Worm (Caenorhabditis elegans) whole organism, L4 larva: ENCODE results near the gene vrk-1.

ENCODE experiments used
- F10B5.3 ChIP-seq: sonication (generic microtip); optimal IDR thresholded peaks from 2 replicates; lab custom pipeline; 2016; ENCODE audit warnings: mild to moderate bottlenecking, missing genetic modification characterization, missing compliant biosample characterization
- F49E8.2 ChIP-seq: sonication (generic microtip); optimal IDR thresholded peaks from 2 replicates; lab custom pipeline; 2016; ENCODE audit warnings: missing compliant biosample characterization, mild to moderate bottlenecking, missing genetic modification characterization, borderline replicate concordance
- R02D3.7 ChIP-seq: fragments of 150-350 bp; sonication (generic microtip); optimal IDR thresholded peaks from 3 replicates; lab custom pipeline; 2014; ENCODE audit warnings: missing biosample characterization, missing genetic modification characterization
- Y105C5A.15 ChIP-seq: fragments of 200-800 bp; sonication (Bioruptor generic); IDR thresholded peaks from 2 replicates; pipeline ENCODE4 v1.3.6; 2022; ENCODE audit warnings: missing genetic modification characterization, missing compliant biosample characterization
- ZK546.5 ChIP-seq, 2 experiments: sonication (generic microtip); optimal IDR thresholded peaks; 2 replicates each; lab custom pipeline; 2017; ENCODE audit warnings: missing biosample characterization in 2 of 2, missing genetic modification characterization in 2 of 2
- aha-1 ChIP-seq: fragments of 150-350 bp; peaks from one replicate; lab custom pipeline; 2014; ENCODE audit warnings: missing biosample characterization, missing genetic modification characterization
- arid-1 ChIP-seq: fragments of 200-800 bp; sonication (Bioruptor generic); conservative IDR thresholded peaks from 2 replicates; pipeline ENCODE4 v1.3.6; 2022; ENCODE audit warnings: missing genetic modification reagents, missing genetic modification characterization, missing compliant biosample characterization
- ceh-44 ChIP-seq: fragments of 200-800 bp; sonication (Bioruptor generic); IDR thresholded peaks from 2 replicates; pipeline ENCODE4 v1.3.6; 2022; ENCODE audit warnings: missing genetic modification reagents, missing genetic modification characterization, missing compliant biosample characterization
- ceh-62 ChIP-seq: sonication (generic microtip); optimal IDR thresholded peaks from 2 replicates; lab custom pipeline; 2017; ENCODE audit warnings: missing biosample characterization, missing genetic modification characterization
- cey-2 ChIP-seq: sonication (generic microtip); optimal IDR thresholded peaks from 3 replicates; lab custom pipeline; 2017; ENCODE audit warnings: missing genetic modification characterization, mild to moderate bottlenecking, missing compliant biosample characterization, antibody characterized with exemption, borderline replicate concordance; ENCODE audit not compliant: insufficient read depth
- dmd-6 ChIP-seq: fragments of 200-800 bp; sonication (Bioruptor generic); IDR thresholded peaks from 2 replicates; pipeline ENCODE4 v1.3.6; 2022; ENCODE audit warnings: missing genetic modification reagents, missing genetic modification characterization, missing compliant biosample characterization
- dmd-9 ChIP-seq: fragments of 200-800 bp; sonication (Bioruptor generic); IDR thresholded peaks from 2 replicates; pipeline ENCODE4 v1.3.6; 2022; ENCODE audit warnings: missing genetic modification reagents, missing genetic modification characterization, missing compliant biosample characterization
- dpl-1 ChIP-seq: fragments of 150-350 bp; optimal IDR thresholded peaks from 2 replicates; lab custom pipeline; 2014; ENCODE audit warnings: missing biosample characterization, missing genetic modification reagents, missing genetic modification characterization
- dve-1 ChIP-seq: sonication (generic microtip); optimal IDR thresholded peaks from 2 replicates; lab custom pipeline; 2017; ENCODE audit warnings: antibody characterized with exemption, mild to moderate bottlenecking, missing genetic modification characterization, missing compliant biosample characterization; ENCODE audit not compliant: insufficient read depth
- fkh-10 ChIP-seq: fragments of 150-350 bp; optimal IDR thresholded peaks from 2 replicates; lab custom pipeline; 2014; ENCODE audit warnings: missing biosample characterization, missing genetic modification reagents, missing genetic modification characterization
- hlh-11 ChIP-seq: fragments of 200-800 bp; sonication (Bioruptor generic); optimal IDR thresholded peaks from 2 replicates; lab custom pipeline; 2018; ENCODE audit warnings: mild to moderate bottlenecking, missing genetic modification characterization, missing compliant biosample characterization
- hlh-30 ChIP-seq: sonication (generic microtip); optimal IDR thresholded peaks from 2 replicates; lab custom pipeline; 2017; ENCODE audit warnings: antibody characterized with exemption, mild to moderate bottlenecking, missing genetic modification characterization, missing compliant biosample characterization; ENCODE audit not compliant: insufficient read depth
- jun-1 ChIP-seq: fragments of 150-350 bp; optimal IDR thresholded peaks from 2 replicates; lab custom pipeline; 2014; ENCODE audit warnings: missing biosample characterization, missing genetic modification reagents, missing genetic modification characterization
- lsy-2 ChIP-seq, 2 experiments: fragments of 150-350 bp in 1 of 2; sonication (generic microtip) in 1 of 2; optimal IDR thresholded peaks; 2 replicates each; lab custom pipeline; 2014 to 2017; ENCODE audit warnings: missing biosample characterization in 2 of 2, missing genetic modification characterization in 2 of 2
- mep-1 ChIP-seq: fragments of 150-350 bp; sonication (generic microtip); optimal IDR thresholded peaks from 3 replicates; lab custom pipeline; 2014; ENCODE audit warnings: missing biosample characterization, missing genetic modification characterization
- mxl-2 ChIP-seq: fragments of 200-800 bp; sonication (Bioruptor generic); conservative IDR thresholded peaks from 2 replicates; pipeline ENCODE4 v1.3.6; 2022; ENCODE audit warnings: missing genetic modification reagents, missing genetic modification characterization, missing compliant biosample characterization
- mxl-3 ChIP-seq: fragments of 200-800 bp; sonication (Bioruptor generic); optimal IDR thresholded peaks from 2 replicates; lab custom pipeline; 2018; ENCODE audit warnings: mild to moderate bottlenecking, missing genetic modification characterization, missing compliant biosample characterization
- nhr-102 ChIP-seq: sonication (generic microtip); optimal IDR thresholded peaks from 2 replicates; lab custom pipeline; 2016; ENCODE audit warnings: mild to moderate bottlenecking, missing genetic modification characterization, moderate library complexity, missing compliant biosample characterization
- nhr-237 ChIP-seq: sonication (generic microtip); optimal IDR thresholded peaks from 2 replicates; lab custom pipeline; 2017; ENCODE audit warnings: missing biosample characterization, missing genetic modification characterization
- nhr-76 ChIP-seq: fragments of 150-350 bp; optimal IDR thresholded peaks from 2 replicates; lab custom pipeline; 2014; ENCODE audit warnings: missing biosample characterization, missing genetic modification characterization
- nhr-77 ChIP-seq: fragments of 150-350 bp; optimal IDR thresholded peaks from 2 replicates; lab custom pipeline; 2014; ENCODE audit warnings: missing biosample characterization, missing genetic modification characterization
- saeg-2 ChIP-seq: fragments of 200-800 bp; sonication (Bioruptor generic); IDR thresholded peaks from 2 replicates; pipeline ENCODE4 v1.3.6; 2022; ENCODE audit warnings: missing genetic modification reagents, missing genetic modification characterization, missing compliant biosample characterization
- snpc-4 ChIP-seq: fragments of 150-350 bp; optimal IDR thresholded peaks from 2 replicates; lab custom pipeline; 2014; ENCODE audit warnings: missing biosample characterization, missing genetic modification characterization
- spr-1 ChIP-seq: sonication (generic microtip); optimal IDR thresholded peaks from 2 replicates; lab custom pipeline; 2016; ENCODE audit warnings: mild to moderate bottlenecking, missing genetic modification characterization, missing compliant biosample characterization
- unc-62 ChIP-seq, 3 experiments: fragments of 150-350 bp in 1 of 3; sonication (generic microtip); optimal IDR thresholded peaks in 2 of 3; peaks in 1 of 3; 1 replicate in 1 of 3; 2 replicates in 2 of 3; lab custom pipeline; 2014 to 2017; ENCODE audit warnings: missing biosample characterization in 3 of 3, missing genetic modification characterization in 3 of 3, missing genetic modification reagents in 3 of 3, missing genotype in 1 of 3
- zag-1 ChIP-seq: fragments of 150-350 bp; optimal IDR thresholded peaks from 2 replicates; lab custom pipeline; 2014; ENCODE audit warnings: missing biosample characterization, missing genetic modification characterization
- zfp-3 ChIP-seq: fragments of 200-800 bp; sonication (Bioruptor generic); conservative IDR thresholded peaks from 2 replicates; pipeline ENCODE4 v1.3.6; 2022; ENCODE audit warnings: missing genetic modification reagents, missing genetic modification characterization, missing compliant biosample characterization
- ztf-7 ChIP-seq: fragments of 150-350 bp; optimal IDR thresholded peaks from 2 replicates; lab custom pipeline; 2014; ENCODE audit warnings: missing biosample characterization, missing genetic modification characterization

vrk-1 gene

ce11 chrII:5966637-5967036 is 44.9 kb downstream of the vrk-1 start (continued):
- no peak for TF ChIP-seq Y105C5A.15
- no peak for TF ChIP-seq spr-1
- peak; percentile 24 for TF ChIP-seq fkh-10 (GFP tag; lab: Kevin White, UChicago)
- no peak for TF ChIP-seq zag-1 (tag; lab: Kevin White, UChicago)
- peak in 1 of 2 experiments; percentile 44 for TF ChIP-seq lsy-2 (tag; optimal IDR thresholded peaks at IDR 0.05; lab: Kevin White, UChicago)
- TF ChIP-seq ceh-62 (tag; lab: Kevin White, UChicago) = no peak
- TF ChIP-seq mep-1 = peak; percentile 4
- TF ChIP-seq aha-1 (tag; lab: Kevin White, UChicago) = peak; percentile 9
- peak in 1 of 2 experiments; percentile 37 for TF ChIP-seq unc-62 (GFP tag; optimal IDR thresholded peaks at IDR 0.05 in 1 of 2; lab: Kevin White, UChicago)
- no peak for TF ChIP-seq unc-62 (tag; optimal IDR thresholded peaks at IDR 0.05; lab: Kevin White, UChicago)
- peak; percentile 7 for TF ChIP-seq hlh-30 (tag; lab: Kevin White, UChicago)
- no peak for TF ChIP-seq dmd-9 (GFP tag; lab: Robert Waterston, UW)
- no peak for TF ChIP-seq nhr-237 (tag; lab: Kevin White, UChicago)
- TF ChIP-seq dve-1 (tag; lab: Kevin White, UChicago) = no peak

DNA sequence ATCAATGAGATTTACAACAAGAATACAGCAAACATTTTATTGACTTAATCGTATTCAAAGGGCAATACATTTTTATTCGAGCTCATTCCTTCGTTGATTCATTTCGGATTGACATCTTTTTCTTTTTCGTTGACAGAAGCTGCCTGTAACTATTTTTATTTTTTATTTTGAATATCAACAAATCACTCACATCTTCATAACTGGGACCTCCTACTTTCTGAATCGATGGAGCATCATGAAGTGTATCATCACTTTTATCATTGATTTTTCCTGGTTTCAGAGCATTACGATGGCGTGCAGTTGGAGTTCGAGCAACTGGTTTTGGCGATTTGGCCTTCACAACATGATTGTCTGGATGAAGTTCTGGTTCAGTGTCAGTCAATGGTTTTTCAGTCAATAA is 46.3 kb downstream of the vrk-1 start, which contains the start of gene B0034.1:
Gene B0034.1 (plus strand): TSS at position 301 of the 400 bp plus-strand sequence.
- no peak for TF ChIP-seq nhr-102 (tag; lab: Kevin White, UChicago)
- TF ChIP-seq saeg-2 = no peak
- no peak for TF ChIP-seq zfp-3 (GFP tag; lab: Robert Waterston, UW)
- TF ChIP-seq ZK546.5 (tag; optimal IDR thresholded peaks at IDR 0.05; lab: Kevin White, UChicago) = no peak
- no peak for TF ChIP-seq mxl-3 (GFP tag; lab: Kevin White, UChicago)
- no peak for TF ChIP-seq hlh-11 (tag; lab: Kevin White, UChicago)
- TF ChIP-seq cey-2 (tag; lab: Kevin White, UChicago) = no peak
- no peak for TF ChIP-seq lsy-2 (tag; optimal IDR thresholded peaks at IDR 0.05; lab: Kevin White, UChicago)
- TF ChIP-seq ceh-44 (GFP tag; lab: Robert Waterston, UW) = no peak
- no peak for TF ChIP-seq mxl-2 (GFP tag; lab: Robert Waterston, UW)
- TF ChIP-seq arid-1 = no peak
- TF ChIP-seq R02D3.7 = no peak
- no peak for TF ChIP-seq dmd-6 (GFP tag; lab: Robert Waterston, UW)
- TF ChIP-seq dpl-1 (GFP tag; lab: Kevin White, UChicago) = no peak
- TF ChIP-seq nhr-76 (tag; lab: Kevin White, UChicago) = no peak
- TF ChIP-seq nhr-77 (tag; lab: Kevin White, UChicago) = no peak
- no peak for TF ChIP-seq snpc-4 (tag; lab: Kevin White, UChicago)
- no peak for TF ChIP-seq F49E8.2 (tag; lab: Kevin White, UChicago)
- no peak for TF ChIP-seq unc-62 (GFP tag; optimal IDR thresholded peaks at IDR 0.05 in 1 of 2; lab: Kevin White, UChicago)
- no peak for TF ChIP-seq unc-62 (tag; optimal IDR thresholded peaks at IDR 0.05; lab: Kevin White, UChicago)
- no peak for TF ChIP-seq jun-1 (tag; lab: Kevin White, UChicago)

ce11 chrII:5969303-5969702 is 47.5 kb downstream of the vrk-1 start, which contains the start of gene B0034.4:
Gene B0034.4 (minus strand): TSS chrII:5969531.
- TF ChIP-seq F10B5.3 (tag; lab: Kevin White, UChicago) (no peak), unc-62 (GFP tag; optimal IDR thresholded peaks at IDR 0.05 in 1 of 2; lab: Kevin White, UChicago) (peak in 1 of 2 experiments; percentile 96), unc-62 (tag; optimal IDR thresholded peaks at IDR 0.05; lab: Kevin White, UChicago) (no peak), mxl-2 (GFP tag; lab: Robert Waterston, UW) (no peak), aha-1 (tag; lab: Kevin White, UChicago) (peak; percentile 59), ztf-7 (no peak)
